Worm (Caenorhabditis elegans): Measurements from ENCODE around the gene R05A10.8.

Gene R05A10.8

DNA sequence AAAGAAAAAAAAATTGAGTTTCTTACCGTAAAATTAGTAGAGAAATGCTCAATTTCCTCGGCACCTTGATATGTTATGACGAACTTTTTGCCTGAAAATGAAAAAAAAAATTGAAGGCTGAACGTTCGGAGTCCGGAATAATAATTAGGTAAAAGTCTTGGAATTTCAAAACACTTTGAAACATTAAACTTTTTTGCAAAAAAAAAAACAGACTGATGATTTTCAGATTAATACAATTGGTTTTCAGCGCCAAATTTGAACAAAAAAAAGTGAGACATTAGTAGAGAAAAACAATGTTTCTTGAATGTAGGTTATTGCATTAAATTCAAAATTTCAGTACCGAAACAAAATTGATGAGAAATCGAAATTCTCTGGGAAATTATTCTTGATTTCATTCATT is 34.0 kb downstream of the R05A10.8 start, which contains the start of gene nkcc-1:
Gene nkcc-1 (minus strand): TSS at position 101 of the 400 bp plus-strand sequence.
- TF ChIP-seq Y105C5A.15 (GFP tag; IDR thresholded peaks at IDR 0.05) (no peak), rbr-2 (tag; optimal IDR thresholded peaks at IDR 0.05) (no peak), dpl-1 (GFP tag; optimal IDR thresholded peaks at IDR 0.05) (no peak), nhr-42 (GFP tag; IDR thresholded peaks at IDR 0.05) (no peak), snpc-1.2 (GFP tag; IDR thresholded peaks at IDR 0.05) (no peak), set-16 (GFP tag; IDR thresholded peaks at IDR 0.05) (no peak), mxl-2 (GFP tag; conservative IDR thresholded peaks at IDR 0.05) (no peak), nhr-111 (GFP tag; optimal IDR thresholded peaks at IDR 0.05) (no peak), vab-7 (GFP tag; IDR thresholded peaks at IDR 0.05) (no peak), D1046.2 (GFP tag; IDR thresholded peaks at IDR 0.05) (no peak), zag-1 (tag; optimal IDR thresholded peaks at IDR 0.05) (no peak), mdt-29 (GFP tag; IDR thresholded peaks at IDR 0.05) (no peak)

ce11 chrIV:14119327-14119726 is 38.7 kb downstream of the R05A10.8 start:
- TF ChIP-seq nhr-77 (tag; optimal IDR thresholded peaks at IDR 0.05), result no peak
- TF ChIP-seq rbr-2 (tag; optimal IDR thresholded peaks at IDR 0.05), result no peak
- TF ChIP-seq gei-8 (GFP tag; optimal IDR thresholded peaks at IDR 0.05), result no peak

DNA sequence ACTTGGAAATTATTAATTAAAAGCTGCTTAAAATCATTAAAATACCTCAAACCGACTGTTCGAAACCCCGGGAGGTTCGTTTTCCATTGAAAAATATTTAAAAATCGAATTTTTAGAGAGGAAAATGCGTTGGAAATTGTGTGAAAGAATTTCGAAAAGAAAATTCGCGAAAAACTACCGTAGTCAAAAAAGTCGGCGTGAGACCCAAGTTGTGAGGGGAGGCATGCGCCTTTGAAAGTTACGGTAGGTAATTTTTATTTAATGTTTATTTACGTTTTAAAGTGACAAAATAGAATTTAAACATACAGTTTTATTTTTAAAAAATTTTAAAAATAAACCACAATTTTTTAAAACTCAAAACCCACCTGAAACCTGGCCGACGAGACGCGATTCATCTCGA is 42.4 kb downstream of the R05A10.8 start:
- TF ChIP-seq lin-38 (GFP tag; IDR thresholded peaks at IDR 0.05) (peak; percentile 27; the same call in 1 of the 2 replicates), F49E8.2 (tag; optimal IDR thresholded peaks at IDR 0.05; ENCODE audit: borderline replicate concordance) (peak; percentile 51), lsy-2 (tag; optimal IDR thresholded peaks at IDR 0.05) (peak in 1 of 2 experiments; percentile 57), nhr-10 (tag; optimal IDR thresholded peaks at IDR 0.05) (no peak), snpc-1.2 (GFP tag; IDR thresholded peaks at IDR 0.05) (peak; percentile 96)

- no peak for TF ChIP-seq lim-7 (GFP tag; IDR thresholded peaks at IDR 0.05)
- TF ChIP-seq snpc-1.2 (GFP tag; IDR thresholded peaks at IDR 0.05), result peak; percentile 62; the same call in 1 of the 2 replicates
These were observed 42.9 kb downstream of the R05A10.8 start for ce11 chrIV:14115045-14115444.

ce11 chrIV:14114357-14114756 is 43.6 kb downstream of the R05A10.8 start:
- peak; percentile 79; the same call in 1 of the 2 replicates for TF ChIP-seq snpc-1.2 (GFP tag; IDR thresholded peaks at IDR 0.05)
- TF ChIP-seq tra-1 (GFP tag; IDR thresholded peaks at IDR 0.05), result no peak

DNA sequence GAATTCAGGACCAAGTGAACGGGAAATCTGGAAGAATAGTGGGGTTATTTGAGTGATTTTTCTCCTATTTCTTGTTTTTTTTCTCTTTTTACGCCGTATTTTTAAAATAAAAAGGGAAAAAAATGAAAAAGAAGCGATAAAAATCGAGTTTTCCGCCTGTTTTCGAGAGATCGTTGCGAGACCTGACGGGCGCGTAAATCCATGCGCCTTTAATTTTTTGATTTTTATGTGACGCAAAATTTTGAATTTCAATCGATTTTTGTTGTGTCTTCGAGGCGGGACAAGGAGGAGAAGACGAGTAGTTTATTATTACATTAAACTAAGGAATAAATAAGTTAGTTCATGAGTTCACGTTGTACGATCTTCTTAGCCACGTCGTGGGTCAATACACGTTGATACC is 44.4 kb downstream of the R05A10.8 start:
- TF ChIP-seq nhr-77 (tag; optimal IDR thresholded peaks at IDR 0.05) (no peak), hlh-30 (tag; optimal IDR thresholded peaks at IDR 0.05; ENCODE audit: insufficient read depth) (no peak), daf-19 (GFP tag; conservative IDR thresholded peaks at IDR 0.05) (no peak), ceh-32 (tag; optimal IDR thresholded peaks at IDR 0.05; ENCODE audit: poor library complexity) (no peak), T20F7.1 (GFP tag; optimal IDR thresholded peaks at IDR 0.05) (no peak), pha-4 (GFP tag; IDR thresholded peaks at IDR 0.05) (no peak), pha-4 (tag; optimal IDR thresholded peaks at IDR 0.05) (no peak), nhr-41 (GFP tag; IDR thresholded peaks at IDR 0.05) (no peak), mxl-2 (GFP tag; conservative IDR thresholded peaks at IDR 0.05) (no peak), nhr-10 (tag; optimal IDR thresholded peaks at IDR 0.05) (no peak), nhr-48 (tag; optimal IDR thresholded peaks at IDR 0.05) (no peak), hif-1 (tag; optimal IDR thresholded peaks at IDR 0.05) (no peak), nhr-6 (tag; optimal IDR thresholded peaks at IDR 0.05) (no peak), F49E8.2 (tag; optimal IDR thresholded peaks at IDR 0.05; ENCODE audit: borderline replicate concordance) (peak; percentile 49), zip-2 (tag; optimal IDR thresholded peaks at IDR 0.05) (no peak), F44E2.7 (GFP tag; IDR thresholded peaks at IDR 0.05) (no peak), nhr-25 (tag; optimal IDR thresholded peaks at IDR 0.05; ENCODE audit: borderline replicate concordance, insufficient read depth) (no peak), duxl-1 (tag; optimal IDR thresholded peaks at IDR 0.05; ENCODE audit: poor library complexity) (no peak), aly-2 (tag; optimal IDR thresholded peaks at IDR 0.05) (no peak), snpc-1.2 (GFP tag; IDR thresholded peaks at IDR 0.05) (peak; percentile 26; the same call in 1 of the 2 replicates), lin-13 (GFP tag; optimal IDR thresholded peaks at IDR 0.05) (peak; percentile 4), lin-38 (GFP tag; IDR thresholded peaks at IDR 0.05) (peak; percentile 37), Y48G9A.11 (GFP tag; IDR thresholded peaks at IDR 0.05) (0 out of 2 replicates have a peak, but pooled peaks have one; percentile 43), nhr-237 (tag; optimal IDR thresholded peaks at IDR 0.05) (no peak), ceh-20 (GFP tag; IDR thresholded peaks at IDR 0.05) (no peak), daf-8 (GFP tag; IDR thresholded peaks at IDR 0.05) (no peak)

All from whole organism, L4 larva.